Worm (Caenorhabditis elegans) whole organism, L4/young adult: ENCODE results near the gene T10G3.1.

Experiments used
- W03F9.2 ChIP-seq: fragments of 150-350 bp; optimal IDR thresholded peaks from 2 replicates; lab custom pipeline; 2014; ENCODE audit warnings: missing biosample characterization, missing genetic modification characterization
- dao-5 ChIP-seq: sonication (generic microtip); optimal IDR thresholded peaks from 2 replicates; lab custom pipeline; 2016; ENCODE audit warnings: missing genotype, missing genetic modification characterization, moderate library complexity, missing compliant biosample characterization
- him-1 ChIP-seq: sonication (generic microtip); optimal IDR thresholded peaks from 2 replicates; lab custom pipeline; 2016; ENCODE audit warnings: missing genotype, missing genetic modification reagents, missing genetic modification characterization, missing compliant biosample characterization

- TF ChIP-seq W03F9.2 (no peak), him-1 (no peak), dao-5 (tag; lab: Kevin White, UChicago) (no peak)
Observed at ce11 chrV:13459323-13459722, 14.2 kb downstream of the T10G3.1 start, which contains the start of gene bath-39.
